Fruit fly (Drosophila melanogaster): ENCODE results near the gene CG33642.

Gene CG33642

dm6 chr2L:13540704-13541103 is 10.9 kb downstream of the CG33642 start, which contains the start of gene CG16852:
Gene CG16852 (plus strand): TSS chr2L:13540751.
- no peak for TF ChIP-seq ovo (GFP tag; optimal IDR thresholded peaks at IDR 0.05)
- TF ChIP-seq cic (GFP tag; optimal IDR thresholded peaks at IDR 0.05), result no peak
- no peak for TF ChIP-seq tj (GFP tag; optimal IDR thresholded peaks at IDR 0.05)
- TF ChIP-seq Hr96 (GFP tag; optimal IDR thresholded peaks at IDR 0.05), result no peak
- no peak for TF ChIP-seq CG11617 (GFP tag; optimal IDR thresholded peaks at IDR 0.05)
- TF ChIP-seq bab1 (GFP tag; optimal IDR thresholded peaks at IDR 0.05), result no peak
- no peak for TF ChIP-seq CG14711 (tag; optimal IDR thresholded peaks at IDR 0.05)
- TF ChIP-seq CG5204 (GFP tag; optimal IDR thresholded peaks at IDR 0.05), result no peak
- no peak for TF ChIP-seq CG12768 (GFP tag; optimal IDR thresholded peaks at IDR 0.05)
- no peak for TF ChIP-seq CG1620 (GFP tag; optimal IDR thresholded peaks at IDR 0.05)
- TF ChIP-seq CG33017 (tag; optimal IDR thresholded peaks at IDR 0.05), result no peak

DNA sequence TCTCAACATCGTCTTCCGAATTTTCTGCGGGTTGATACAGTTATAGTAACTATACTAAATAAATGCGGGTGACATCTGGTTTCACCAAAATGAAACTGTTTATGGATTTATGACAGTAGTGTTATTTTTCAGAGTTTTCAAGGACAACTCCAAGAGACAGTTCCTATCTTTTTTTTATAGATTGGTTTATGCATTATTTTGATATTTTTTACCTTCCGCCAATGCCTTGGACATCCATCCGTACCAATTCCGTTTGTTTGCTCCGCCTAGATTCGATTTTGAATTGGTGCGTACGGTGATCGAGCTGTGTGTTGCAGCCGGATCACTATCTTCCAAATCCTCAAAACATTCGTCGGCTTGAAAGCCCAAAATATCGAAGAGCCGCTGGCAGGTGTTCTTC is 12.2 kb downstream of the CG33642 start, which contains the start of gene CG16853:
TSS of gene CG16853 (plus strand) at position 301 of the 400 bp plus-strand sequence.
- TF ChIP-seq CG33017 (tag; optimal IDR thresholded peaks at IDR 0.05) (no peak), CG5204 (GFP tag; optimal IDR thresholded peaks at IDR 0.05) (no peak), Clk (GFP tag; optimal IDR thresholded peaks at IDR 0.05) (no peak), cnc (optimal IDR thresholded peaks at IDR 0.05) (no peak)

- no peak for TF ChIP-seq toe (GFP tag; optimal IDR thresholded peaks at IDR 0.05)
- no peak for TF ChIP-seq Clk (GFP tag; optimal IDR thresholded peaks at IDR 0.05)
- no peak for TF ChIP-seq CG5204 (GFP tag; optimal IDR thresholded peaks at IDR 0.05)
- TF ChIP-seq bab1 (GFP tag; optimal IDR thresholded peaks at IDR 0.05), result no peak
- TF ChIP-seq cic (GFP tag; optimal IDR thresholded peaks at IDR 0.05), result no peak
- TF ChIP-seq CG1620 (GFP tag; optimal IDR thresholded peaks at IDR 0.05), result no peak
- no peak for TF ChIP-seq Crg-1 (GFP tag; optimal IDR thresholded peaks at IDR 0.05)
- no peak for TF ChIP-seq kay (GFP tag; ENCODE audit: borderline replicate concordance)
- TF ChIP-seq tj (GFP tag; optimal IDR thresholded peaks at IDR 0.05), result no peak
Observed at dm6 chr2L:13542476-13542875, 12.7 kb downstream of the CG33642 start, which contains the start of gene CG9263. Gene CG9263 (minus strand): TSS chr2L:13542576.

- TF ChIP-seq CG1620 (GFP tag; optimal IDR thresholded peaks at IDR 0.05) (no peak), bab1 (GFP tag; optimal IDR thresholded peaks at IDR 0.05) (no peak), tj (GFP tag; optimal IDR thresholded peaks at IDR 0.05) (no peak)
Observed at dm6 chr2L:13545678-13546077, 15.9 kb downstream of the CG33642 start.

dm6 chr2L:13547738-13548726 is 18.3 kb downstream of the CG33642 start:
- peak; percentile 58 for TF ChIP-seq Hr96 (GFP tag; optimal IDR thresholded peaks at IDR 0.05)
- no peak for TF ChIP-seq Mnt (GFP tag; optimal IDR thresholded peaks at IDR 0.05)
- TF ChIP-seq Crg-1 (GFP tag; optimal IDR thresholded peaks at IDR 0.05), result no peak
- TF ChIP-seq ovo (GFP tag; optimal IDR thresholded peaks at IDR 0.05), result no peak
- no peak for TF ChIP-seq kay (GFP tag; ENCODE audit: borderline replicate concordance)
- no peak for TF ChIP-seq bab1 (GFP tag; optimal IDR thresholded peaks at IDR 0.05)
- peak; percentile 51 for TF ChIP-seq CG7045 (GFP tag; optimal IDR thresholded peaks at IDR 0.05)
- no peak for TF ChIP-seq cnc (optimal IDR thresholded peaks at IDR 0.05)
- peak; percentile 61 for TF ChIP-seq toe (GFP tag; optimal IDR thresholded peaks at IDR 0.05)
- no peak for TF ChIP-seq CG1620 (GFP tag; optimal IDR thresholded peaks at IDR 0.05)
- TF ChIP-seq CG5204 (GFP tag; optimal IDR thresholded peaks at IDR 0.05), result peak; percentile 55
- TF ChIP-seq cic (GFP tag; optimal IDR thresholded peaks at IDR 0.05), result no peak
- no peak for TF ChIP-seq pad (GFP tag; optimal IDR thresholded peaks at IDR 0.05)
- TF ChIP-seq CG33017 (tag; optimal IDR thresholded peaks at IDR 0.05), result no peak
- TF ChIP-seq tj (GFP tag; optimal IDR thresholded peaks at IDR 0.05), result no peak
- no peak for TF ChIP-seq CG12768 (GFP tag; optimal IDR thresholded peaks at IDR 0.05)
- TF ChIP-seq CG11617 (GFP tag; optimal IDR thresholded peaks at IDR 0.05), result no peak
- TF ChIP-seq Clk (GFP tag; optimal IDR thresholded peaks at IDR 0.05), result peak; percentile 43
- no peak for TF ChIP-seq CG7101 (tag; optimal IDR thresholded peaks at IDR 0.05)
- no peak for TF ChIP-seq CG14711 (tag; optimal IDR thresholded peaks at IDR 0.05)

DNA sequence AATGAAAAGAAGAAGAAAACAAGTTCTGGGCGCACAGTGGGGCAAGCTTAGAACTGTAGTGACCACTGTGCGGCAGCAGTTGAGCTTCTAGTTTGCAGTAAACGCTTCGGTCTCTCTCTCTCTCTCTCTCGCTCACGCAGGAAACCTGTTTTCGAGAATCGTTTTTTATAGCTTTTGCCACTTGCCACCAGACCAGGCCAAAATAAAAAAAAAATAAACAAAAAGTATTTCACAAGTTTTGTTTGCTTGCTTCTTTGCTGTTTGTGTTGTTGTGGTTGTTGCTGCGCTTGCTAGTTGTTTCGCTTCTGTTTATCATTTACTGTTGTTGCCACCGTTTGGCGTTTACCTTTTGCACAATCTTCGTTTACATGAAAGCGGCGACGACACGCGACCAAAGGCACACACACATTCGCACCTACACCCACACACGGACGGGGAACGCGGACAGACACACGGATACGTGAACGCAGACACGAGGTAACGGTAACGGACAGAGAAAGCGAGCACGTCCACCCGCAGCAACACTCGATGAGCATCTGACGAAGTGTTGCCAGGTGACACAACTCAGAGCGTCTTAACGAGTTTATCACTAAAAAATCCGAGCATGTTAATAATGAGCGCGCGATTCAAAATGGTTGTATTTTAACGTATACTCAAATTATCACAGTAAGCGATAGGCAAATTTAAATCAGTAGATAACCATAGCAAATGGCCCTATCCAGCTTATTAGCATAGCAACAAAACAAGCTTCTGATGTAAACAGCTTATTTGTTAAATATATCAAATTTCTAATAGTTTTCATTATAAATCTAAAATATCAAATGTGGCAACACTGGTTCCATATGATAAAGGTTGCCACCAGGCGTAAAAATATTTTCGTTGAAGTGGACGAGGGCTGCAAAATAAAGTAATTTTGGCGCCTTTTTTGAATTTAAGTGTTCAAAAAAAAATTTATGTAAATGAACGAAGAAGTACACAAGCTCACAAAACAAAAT is 19.3 kb downstream of the CG33642 start, which contains the start of gene B4:
TSS of gene B4 (minus strand) at position 543 of the 995 bp plus-strand sequence.
- TF ChIP-seq CG7045 (GFP tag; optimal IDR thresholded peaks at IDR 0.05) (no peak), CG1620 (GFP tag; optimal IDR thresholded peaks at IDR 0.05) (peak; percentile 1), kay (GFP tag; ENCODE audit: borderline replicate concordance) (peak; percentile 39), CG14711 (tag; optimal IDR thresholded peaks at IDR 0.05) (peak; percentile 33), CG5204 (GFP tag; optimal IDR thresholded peaks at IDR 0.05) (no peak), tj (GFP tag; optimal IDR thresholded peaks at IDR 0.05) (peak; percentile 61), CG12768 (GFP tag; optimal IDR thresholded peaks at IDR 0.05) (peak; percentile 15), toe (GFP tag; optimal IDR thresholded peaks at IDR 0.05) (no peak), Crg-1 (GFP tag; optimal IDR thresholded peaks at IDR 0.05) (no peak), bab1 (GFP tag; optimal IDR thresholded peaks at IDR 0.05) (peak; percentile 62), pad (GFP tag; optimal IDR thresholded peaks at IDR 0.05) (peak; percentile 17), CG33017 (tag; optimal IDR thresholded peaks at IDR 0.05) (no peak), cnc (optimal IDR thresholded peaks at IDR 0.05) (no peak), ovo (GFP tag; optimal IDR thresholded peaks at IDR 0.05) (peak; percentile 91), cic (GFP tag; optimal IDR thresholded peaks at IDR 0.05) (peak; percentile 58), CG11617 (GFP tag; optimal IDR thresholded peaks at IDR 0.05) (no peak), Hr96 (GFP tag; optimal IDR thresholded peaks at IDR 0.05) (peak; percentile 30), Mnt (GFP tag; optimal IDR thresholded peaks at IDR 0.05) (peak; percentile 95), Clk (GFP tag; optimal IDR thresholded peaks at IDR 0.05) (no peak), CG7101 (tag; optimal IDR thresholded peaks at IDR 0.05) (peak; percentile 17)

All from whole organism, adult.